Worm (Caenorhabditis elegans): ENCODE measurements around the gene lgl-1.

DNA sequence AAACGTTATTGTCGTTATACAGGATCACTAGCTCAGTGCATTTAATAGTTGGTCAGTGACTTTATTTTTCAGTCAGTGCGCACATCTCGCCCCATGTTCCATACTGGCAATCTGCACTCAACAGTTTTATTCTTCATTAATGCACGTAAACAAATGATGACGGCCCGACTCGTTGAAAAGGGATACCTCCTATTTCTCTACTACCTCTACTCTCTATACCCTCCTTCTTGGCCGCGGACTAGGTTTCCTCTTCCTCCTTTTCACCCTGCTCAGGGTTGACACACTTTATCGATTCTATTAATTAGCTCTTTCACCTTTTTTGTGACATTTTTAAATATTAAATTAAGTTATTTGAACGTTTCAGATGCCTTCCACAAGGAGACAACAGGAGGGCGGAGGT lies 44.6 kb upstream of the lgl-1 start, which contains the start of gene sel-12:
- no peak for TF ChIP-seq gei-8 (GFP tag; optimal IDR thresholded peaks at IDR 0.05)
- TF ChIP-seq ztf-11 (tag; optimal IDR thresholded peaks at IDR 0.05): no peak
- TF ChIP-seq saeg-2 (GFP tag; IDR thresholded peaks at IDR 0.05): no peak
- no peak for TF ChIP-seq mep-1 (tag; optimal IDR thresholded peaks at IDR 0.05)

All from whole organism, L4 larva.